Worm (Caenorhabditis elegans): ENCODE results near the gene slo-1.

ce11 chrV:18511847-18512246 lies 19.8 kb downstream of the slo-1 start:
- TF ChIP-seq tra-4 (tag; optimal IDR thresholded peaks at IDR 0.05) (no peak), B0310.2 (tag; optimal IDR thresholded peaks at IDR 0.05) (no peak), ama-1 (optimal IDR thresholded peaks at IDR 0.05) (no peak), sea-1 (GFP tag; conservative IDR thresholded peaks at IDR 0.05) (no peak), hmg-4 (GFP tag; optimal IDR thresholded peaks at IDR 0.05) (no peak), aly-1 (tag; optimal IDR thresholded peaks at IDR 0.05) (no peak), pes-1 (GFP tag; IDR thresholded peaks at IDR 0.05) (no peak), ceh-36 (tag; optimal IDR thresholded peaks at IDR 0.05) (no peak), F13C5.2 (tag; optimal IDR thresholded peaks at IDR 0.05) (no peak), ets-7 (tag; optimal IDR thresholded peaks at IDR 0.05) (no peak), scrt-1 (GFP tag; IDR thresholded peaks at IDR 0.05) (no peak), tbx-11 (GFP tag; IDR thresholded peaks at IDR 0.05) (no peak), ceh-13 (GFP tag; optimal IDR thresholded peaks at IDR 0.05) (no peak), hnd-1 (tag; optimal IDR thresholded peaks at IDR 0.05) (no peak)

Data from whole organism, early embryonic.